Worm (Caenorhabditis elegans) whole organism, midembryonic: ENCODE results near the gene mps-1.

Experiments
- T22C8.4 ChIP-seq: fragments of 200-800 bp; sonication (Bioruptor generic); IDR thresholded peaks from 2 replicates; pipeline ENCODE4 v1.3.6; 2022; ENCODE audit warnings: missing genetic modification characterization, missing compliant biosample characterization
- cog-1 ChIP-seq: sonication (generic microtip); optimal IDR thresholded peaks from 2 replicates; lab custom pipeline; 2016; ENCODE audit warnings: missing genetic modification characterization, missing compliant biosample characterization
- flt-1 ChIP-seq: fragments of 200-800 bp; sonication (Bioruptor generic); IDR thresholded peaks from 2 replicates; pipeline ENCODE4 v1.3.6; 2022; ENCODE audit warnings: missing genetic modification characterization, missing compliant biosample characterization
- klf-2 ChIP-seq: fragments of 200-800 bp; sonication (Bioruptor generic); conservative IDR thresholded peaks from 2 replicates; pipeline ENCODE4 v1.3.6; 2022; ENCODE audit warnings: missing genetic modification reagents, missing genetic modification characterization, missing compliant biosample characterization
- med-1 ChIP-seq: sonication (generic microtip); optimal IDR thresholded peaks from 2 replicates; lab custom pipeline; 2017; ENCODE audit warnings: missing genetic modification characterization, mild to moderate bottlenecking, missing compliant biosample characterization, antibody characterized with exemption, missing genetic modification reagents; ENCODE audit not compliant: insufficient read depth
- ref-1 ChIP-seq: fragments of 200-800 bp; sonication (Bioruptor generic); conservative IDR thresholded peaks from 2 replicates; pipeline ENCODE4 v1.3.6; 2022; ENCODE audit warnings: missing genetic modification reagents, missing genetic modification characterization, missing compliant biosample characterization
- tab-1 ChIP-seq: fragments of 200-800 bp; sonication (Bioruptor generic); IDR thresholded peaks from 2 replicates; pipeline ENCODE4 v1.3.6; 2022; ENCODE audit warnings: missing genetic modification characterization, missing compliant biosample characterization
- ztf-23 ChIP-seq: fragments of 200-800 bp; sonication (Bioruptor generic); IDR thresholded peaks from 2 replicates; pipeline ENCODE4 v1.3.6; 2022; ENCODE audit warnings: missing genetic modification reagents, missing genetic modification characterization, missing compliant biosample characterization

- TF ChIP-seq cog-1 (tag; lab: Kevin White, UChicago), result no peak
- no peak for TF ChIP-seq klf-2
- TF ChIP-seq med-1 (GFP tag; lab: Kevin White, UChicago), result no peak
- TF ChIP-seq T22C8.4 (GFP tag; lab: Robert Waterston, UW), result no peak
- no peak for TF ChIP-seq tab-1 (GFP tag; lab: Robert Waterston, UW)
- no peak for TF ChIP-seq flt-1
- no peak for TF ChIP-seq ztf-23 (GFP tag; lab: Robert Waterston, UW)
- no peak for TF ChIP-seq ref-1 (GFP tag; lab: Robert Waterston, UW)
Observed at ce11 chrII:6324086-6324485, 29.9 kb upstream of the mps-1 start, which contains the start of gene sma-6.
